Worm (Caenorhabditis elegans) whole organism, early embryonic: ENCODE results near the gene fbxa-105.

Source experiments
- B0310.2 ChIP-seq: sonication (generic microtip); optimal IDR thresholded peaks from 2 replicates; lab custom pipeline; 2016; ENCODE audit warnings: mild to moderate bottlenecking, missing genetic modification characterization, missing compliant biosample characterization
- F13C5.2 ChIP-seq: sonication (generic microtip); optimal IDR thresholded peaks from 2 replicates; lab custom pipeline; 2017; ENCODE audit warnings: mild to moderate bottlenecking, missing genetic modification characterization, inconsistent platforms, missing compliant biosample characterization
- aly-1 ChIP-seq: sonication (generic microtip); optimal IDR thresholded peaks from 2 replicates; lab custom pipeline; 2016; ENCODE audit warnings: missing genetic modification characterization, missing compliant biosample characterization
- ama-1 ChIP-seq: fragments of 150-350 bp; optimal IDR thresholded peaks from 2 replicates; lab custom pipeline; 2014
- ceh-13 ChIP-seq: fragments of 200-800 bp; sonication (Bioruptor generic); optimal IDR thresholded peaks from 2 replicates; lab custom pipeline; 2018; ENCODE audit warnings: mild to moderate bottlenecking, missing genetic modification characterization, missing compliant biosample characterization
- ceh-36 ChIP-seq: sonication (generic microtip); optimal IDR thresholded peaks from 2 replicates; lab custom pipeline; 2016; ENCODE audit warnings: missing genetic modification characterization, inconsistent platforms, missing compliant biosample characterization
- ets-7 ChIP-seq: sonication (generic microtip); optimal IDR thresholded peaks from 2 replicates; lab custom pipeline; 2016; ENCODE audit warnings: missing genotype, missing genetic modification characterization, missing compliant biosample characterization
- flt-1 ChIP-seq: fragments of 200-800 bp; sonication (Bioruptor generic); IDR thresholded peaks from 2 replicates; pipeline ENCODE4 v1.3.6; 2022; ENCODE audit warnings: missing genetic modification characterization, missing compliant biosample characterization
- hmbx-1 ChIP-seq: sonication (generic microtip); optimal IDR thresholded peaks from 2 replicates; lab custom pipeline; 2016; ENCODE audit warnings: mild to moderate bottlenecking, missing genetic modification characterization, missing compliant biosample characterization
- hmg-4 ChIP-seq: fragments of 200-800 bp; sonication (Bioruptor generic); optimal IDR thresholded peaks from 2 replicates; lab custom pipeline; 2018; ENCODE audit warnings: mild to moderate bottlenecking, missing genetic modification characterization, missing compliant biosample characterization
- hnd-1 ChIP-seq: sonication (generic microtip); optimal IDR thresholded peaks from 2 replicates; lab custom pipeline; 2016; ENCODE audit warnings: missing genetic modification characterization, missing compliant biosample characterization
- pes-1 ChIP-seq: fragments of 200-800 bp; sonication (Bioruptor generic); IDR thresholded peaks from 2 replicates; pipeline ENCODE4 v1.3.6; 2022; ENCODE audit warnings: missing genetic modification reagents, missing genetic modification characterization, missing compliant biosample characterization
- scrt-1 ChIP-seq: fragments of 200-800 bp; sonication (Bioruptor generic); IDR thresholded peaks from 2 replicates; pipeline ENCODE4 v1.3.6; 2022; ENCODE audit warnings: missing genetic modification characterization, missing compliant biosample characterization
- sea-1 ChIP-seq: fragments of 200-800 bp; sonication (Bioruptor generic); conservative IDR thresholded peaks from 2 replicates; pipeline ENCODE4 v1.3.6; 2022; ENCODE audit warnings: missing genetic modification characterization, missing compliant biosample characterization
- tbx-11 ChIP-seq: fragments of 200-800 bp; sonication (Bioruptor generic); IDR thresholded peaks from 2 replicates; pipeline ENCODE4 v1.3.6; 2022; ENCODE audit warnings: missing genetic modification characterization, missing compliant biosample characterization
- tbx-37 ChIP-seq: fragments of 200-800 bp; sonication (Bioruptor generic); conservative IDR thresholded peaks from 2 replicates; pipeline ENCODE4 v1.3.6; 2022; ENCODE audit warnings: missing genetic modification reagents, missing genetic modification characterization, missing compliant biosample characterization
- tra-4 ChIP-seq: sonication (generic microtip); optimal IDR thresholded peaks from 2 replicates; lab custom pipeline; 2017; ENCODE audit warnings: missing genetic modification characterization, missing compliant biosample characterization

The fbxa-105 gene

ce11 chrV:7417018-7417716 is 25.3 kb upstream of the fbxa-105 start, which contains the start of gene srw-67:
TSS of gene srw-67 (plus strand) at chrV:7417660.
- no peak for TF ChIP-seq hmbx-1
- no peak for TF ChIP-seq hnd-1 (tag; lab: Kevin White, UChicago)
- no peak for TF ChIP-seq sea-1 (GFP tag; lab: Robert Waterston, UW)
- no peak for TF ChIP-seq tbx-11 (GFP tag; lab: Robert Waterston, UW)
- no peak for TF ChIP-seq ets-7 (tag; lab: Kevin White, UChicago)
- TF ChIP-seq pes-1 (GFP tag; lab: Robert Waterston, UW) = no peak
- no peak for TF ChIP-seq F13C5.2
- no peak for TF ChIP-seq ama-1 (lab: Kevin White, UChicago)
- no peak for TF ChIP-seq tra-4 (tag; lab: Kevin White, UChicago)
- TF ChIP-seq hmg-4 (GFP tag; lab: Kevin White, UChicago) = no peak
- no peak for TF ChIP-seq flt-1 (GFP tag; lab: Robert Waterston, UW)
- TF ChIP-seq ceh-36 = no peak

ce11 chrV:7416569-7416968 is 24.7 kb upstream of the fbxa-105 start:
- TF ChIP-seq ets-7 (tag; lab: Kevin White, UChicago) (no peak), F13C5.2 (no peak), hnd-1 (tag; lab: Kevin White, UChicago) (no peak), aly-1 (no peak), flt-1 (GFP tag; lab: Robert Waterston, UW) (no peak), hmbx-1 (no peak), tra-4 (tag; lab: Kevin White, UChicago) (no peak), ceh-13 (GFP tag; lab: Kevin White, UChicago) (no peak)

- no peak for TF ChIP-seq hmbx-1
These were observed 24.1 kb upstream of the fbxa-105 start, which contains the start of gene F18E3.13 for ce11 chrV:7415780-7416428. TSS of gene F18E3.13 (plus strand) at chrV:7416164.

- TF ChIP-seq aly-1 = no peak
- TF ChIP-seq F13C5.2 = no peak
- no peak for TF ChIP-seq B0310.2
- no peak for TF ChIP-seq hmbx-1
- TF ChIP-seq hnd-1 (tag; lab: Kevin White, UChicago) = no peak
- TF ChIP-seq tbx-11 (GFP tag; lab: Robert Waterston, UW) = no peak
- TF ChIP-seq hmg-4 (GFP tag; lab: Kevin White, UChicago) = no peak
- TF ChIP-seq sea-1 (GFP tag; lab: Robert Waterston, UW) = no peak
- TF ChIP-seq tra-4 (tag; lab: Kevin White, UChicago) = no peak
- no peak for TF ChIP-seq ceh-36
- TF ChIP-seq pes-1 (GFP tag; lab: Robert Waterston, UW) = no peak
- no peak for TF ChIP-seq ets-7 (tag; lab: Kevin White, UChicago)
These were observed 23.1 kb upstream of the fbxa-105 start, which contains the start of gene F18E3.12 for ce11 chrV:7414909-7415308. TSS of gene F18E3.12 (plus strand) at chrV:7414985.

- no peak for TF ChIP-seq ceh-36
- TF ChIP-seq sea-1 (GFP tag; lab: Robert Waterston, UW) = no peak
- no peak for TF ChIP-seq B0310.2
- TF ChIP-seq pes-1 (GFP tag; lab: Robert Waterston, UW) = no peak
- no peak for TF ChIP-seq scrt-1 (GFP tag; lab: Robert Waterston, UW)
- TF ChIP-seq hmg-4 (GFP tag; lab: Kevin White, UChicago) = no peak
- no peak for TF ChIP-seq hnd-1 (tag; lab: Kevin White, UChicago)
- no peak for TF ChIP-seq flt-1 (GFP tag; lab: Robert Waterston, UW)
- TF ChIP-seq tra-4 (tag; lab: Kevin White, UChicago) = no peak
- no peak for TF ChIP-seq ets-7 (tag; lab: Kevin White, UChicago)
- TF ChIP-seq ceh-13 (GFP tag; lab: Kevin White, UChicago) = no peak
These were observed 21.4 kb upstream of the fbxa-105 start, which contains the start of gene F18E3.11 for ce11 chrV:7413107-7413774. TSS of gene F18E3.11 (plus strand) at chrV:7413482.

- TF ChIP-seq ets-7 (tag; lab: Kevin White, UChicago) (no peak), tbx-37 (no peak), aly-1 (no peak), ceh-13 (GFP tag; lab: Kevin White, UChicago) (no peak), tra-4 (tag; lab: Kevin White, UChicago) (no peak), hnd-1 (tag; lab: Kevin White, UChicago) (no peak), sea-1 (GFP tag; lab: Robert Waterston, UW) (no peak), flt-1 (GFP tag; lab: Robert Waterston, UW) (no peak), tbx-11 (GFP tag; lab: Robert Waterston, UW) (no peak), hmbx-1 (no peak), ama-1 (lab: Kevin White, UChicago) (no peak), hmg-4 (GFP tag; lab: Kevin White, UChicago) (no peak), ceh-36 (no peak)
These were observed 19.9 kb upstream of the fbxa-105 start, which contains the start of gene str-41 for ce11 chrV:7411695-7412094. TSS of gene str-41 (plus strand) at chrV:7411995.

ce11 chrV:7409599-7409998 is 17.8 kb upstream of the fbxa-105 start, which contains the start of gene R13D7.2:
TSS of gene R13D7.2 (plus strand) at chrV:7409899.
- no peak for TF ChIP-seq hmg-4 (GFP tag; lab: Kevin White, UChicago)
- no peak for TF ChIP-seq sea-1 (GFP tag; lab: Robert Waterston, UW)
- TF ChIP-seq ets-7 (tag; lab: Kevin White, UChicago) = no peak
- no peak for TF ChIP-seq B0310.2
- no peak for TF ChIP-seq flt-1 (GFP tag; lab: Robert Waterston, UW)
- no peak for TF ChIP-seq tbx-11 (GFP tag; lab: Robert Waterston, UW)
- TF ChIP-seq hmbx-1 = no peak
